Worm (Caenorhabditis elegans) whole organism, dauer: Measurements from ENCODE around the gene srt-30.

Source experiments
- unc-62 ChIP-seq: sonication (generic microtip); optimal IDR thresholded peaks from 2 replicates; lab custom pipeline; 2017; ENCODE audit warnings: missing biosample characterization, missing genetic modification reagents, missing genetic modification characterization

The srt-30 gene

DNA sequence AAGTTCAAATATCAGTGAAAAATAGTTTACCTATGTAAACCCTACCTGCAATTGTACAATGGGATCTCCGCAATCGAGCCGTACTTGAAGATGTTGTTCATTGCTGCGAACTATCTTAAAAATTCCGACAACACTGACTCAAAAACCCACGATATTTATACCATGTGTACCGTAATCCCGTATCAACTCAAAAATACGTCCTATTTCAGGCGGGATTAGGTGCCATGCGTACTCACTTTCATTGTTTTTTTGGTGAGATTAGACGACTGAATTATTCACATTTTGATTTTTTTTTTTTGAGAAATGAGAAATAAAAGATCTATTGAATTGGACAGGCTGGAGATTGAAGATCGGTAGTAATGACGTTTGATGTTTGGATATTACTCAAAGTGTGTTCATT, at the start of gene srt-30:
TSS of gene srt-30 (minus strand) at position 101 of the 400 bp plus-strand sequence.
- TF ChIP-seq unc-62 (GFP tag; lab: Kevin White, UChicago) = no peak

DNA sequence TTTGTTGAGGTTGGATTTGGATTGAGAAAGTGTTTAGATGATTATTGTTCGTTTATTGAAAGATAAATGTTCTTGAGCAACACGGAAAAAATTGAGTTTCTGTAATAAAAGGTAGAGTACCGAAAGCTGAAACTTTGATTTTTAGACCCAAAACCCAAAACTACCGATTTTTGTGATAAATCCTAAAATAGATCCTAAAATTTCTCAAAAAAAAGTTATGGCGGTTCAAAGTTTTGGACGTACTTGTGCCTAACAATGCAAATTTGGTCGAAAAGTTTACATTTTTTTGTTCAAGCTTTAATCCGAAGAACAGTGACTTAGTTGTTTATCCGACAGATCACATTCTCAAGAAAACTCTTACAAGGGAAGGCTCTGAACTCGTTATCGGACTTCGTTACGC, 47.0 kb upstream of the srt-30 start, which contains the start of gene nhr-185:
TSS of gene nhr-185 (minus strand) at position 101 of the 400 bp plus-strand sequence.
- TF ChIP-seq unc-62 (GFP tag; lab: Kevin White, UChicago) = no peak

DNA sequence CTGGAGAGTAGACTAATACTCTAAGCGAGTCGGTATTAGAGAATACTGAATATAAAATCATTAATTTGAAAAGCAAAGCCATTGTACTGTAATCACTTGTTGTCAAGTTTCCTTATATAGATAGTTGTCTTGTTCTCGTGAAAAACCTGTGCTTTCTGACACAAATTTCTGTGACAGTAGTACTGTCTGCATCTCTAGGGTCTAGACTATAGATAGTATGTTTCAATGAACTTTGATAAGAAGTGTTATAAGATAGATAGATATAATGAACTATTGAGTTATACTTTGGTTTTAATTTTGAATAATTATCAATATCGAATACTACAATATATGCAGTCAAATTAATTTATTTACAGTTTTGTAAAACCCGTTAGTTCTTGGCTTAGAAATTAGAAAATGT, 43.6 kb upstream of the srt-30 start, which contains the start of gene ugt-32:
TSS of gene ugt-32 (minus strand) at position 82 of the 400 bp plus-strand sequence.
- no peak for TF ChIP-seq unc-62 (GFP tag; lab: Kevin White, UChicago)

- TF ChIP-seq unc-62 (GFP tag; lab: Kevin White, UChicago) = no peak
Observed at ce11 chrV:3841462-3841861, 41.2 kb upstream of the srt-30 start.

- no peak for TF ChIP-seq unc-62 (GFP tag; lab: Kevin White, UChicago)
Observed at ce11 chrV:3832661-3833060, 32.4 kb upstream of the srt-30 start.

DNA sequence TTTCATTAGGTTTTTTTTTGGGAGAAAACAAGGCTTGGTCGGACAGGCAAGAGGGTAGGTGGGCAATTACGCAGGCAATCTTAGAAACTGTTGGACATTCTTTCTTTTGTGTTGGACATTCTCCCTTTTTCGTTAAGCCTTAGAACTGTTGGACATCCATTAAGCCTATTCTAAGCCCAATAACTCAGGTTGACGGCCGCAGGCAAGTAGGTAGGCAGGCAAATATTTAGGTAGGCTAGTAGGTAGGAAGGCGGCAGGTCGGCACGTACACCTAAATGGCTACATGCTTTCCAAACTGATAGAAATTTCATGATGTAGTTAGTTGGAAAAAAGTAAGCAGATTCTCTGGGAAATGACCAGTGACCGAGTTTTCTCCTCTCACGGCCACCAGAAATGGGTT, 31.8 kb upstream of the srt-30 start:
- no peak for TF ChIP-seq unc-62 (GFP tag; lab: Kevin White, UChicago)

- TF ChIP-seq unc-62 (GFP tag; lab: Kevin White, UChicago) = no peak
Observed at ce11 chrV:3831616-3832015, 31.3 kb upstream of the srt-30 start, which contains the start of gene H10D18.5. Gene H10D18.5, minus strand, starts transcription at chrV:3831716.

DNA sequence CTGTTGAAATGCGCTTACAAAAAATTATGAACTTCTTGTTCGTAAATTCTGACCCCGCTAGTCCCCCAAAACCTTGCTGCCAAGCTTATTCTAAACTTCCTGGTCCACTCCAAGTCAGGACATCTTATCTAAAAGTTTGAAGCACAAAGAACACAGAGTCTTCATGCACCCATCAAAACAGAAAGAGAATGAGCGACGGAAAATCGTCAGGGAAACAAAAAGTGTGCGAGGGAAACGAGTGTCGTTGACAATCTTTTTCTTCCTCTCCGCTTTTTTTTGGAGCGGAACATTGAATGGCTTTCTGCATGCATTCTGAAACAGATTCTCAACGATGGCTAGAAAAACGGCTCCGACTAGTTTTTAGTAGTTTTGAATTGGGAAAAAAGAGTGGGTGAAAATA, 24.9 kb upstream of the srt-30 start:
- no peak for TF ChIP-seq unc-62 (GFP tag; lab: Kevin White, UChicago)

DNA sequence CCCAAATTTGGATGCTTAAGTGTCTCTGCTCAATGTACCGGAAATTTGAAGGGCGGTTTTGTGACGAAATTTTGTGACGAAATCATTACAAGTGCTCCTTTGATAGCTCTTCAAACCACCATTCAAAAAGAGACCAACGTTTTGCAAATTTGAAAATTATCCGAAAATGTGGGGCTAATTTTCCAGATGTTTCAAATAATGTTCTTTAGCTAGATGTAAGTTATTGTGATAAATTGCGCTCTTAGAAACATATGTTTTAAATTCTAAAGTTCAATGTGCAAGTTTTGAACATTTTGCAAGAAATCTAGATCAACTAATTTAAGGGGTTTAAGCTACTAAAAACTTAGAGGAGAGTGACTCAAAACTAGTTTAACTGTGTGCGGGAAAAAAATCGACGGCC, 20.6 kb upstream of the srt-30 start:
- no peak for TF ChIP-seq unc-62 (GFP tag; lab: Kevin White, UChicago)

ce11 chrV:3814938-3815337, 14.7 kb upstream of the srt-30 start, which contains the start of gene H10D18.1:
Gene H10D18.1, plus strand, starts transcription at chrV:3815214.
- TF ChIP-seq unc-62 (GFP tag; lab: Kevin White, UChicago) = no peak

DNA sequence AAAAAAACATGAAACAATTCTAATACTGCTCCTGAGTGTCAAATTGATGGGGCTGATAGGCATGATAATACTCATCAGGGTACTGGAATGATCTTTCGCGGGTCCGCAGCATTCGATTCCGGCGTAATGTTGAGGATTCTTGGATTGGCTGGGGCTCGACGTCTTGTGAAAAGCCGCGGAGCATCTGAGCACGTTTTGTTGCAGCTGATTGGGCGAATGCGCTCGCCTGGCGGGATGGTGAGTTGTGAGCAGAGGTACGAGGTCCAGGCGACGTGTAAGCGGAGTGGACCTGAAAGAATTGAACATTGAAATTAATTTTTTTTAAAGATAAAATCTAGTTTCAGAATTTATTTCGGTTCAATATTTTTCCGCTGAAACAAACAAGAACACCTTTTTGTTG, 13.7 kb upstream of the srt-30 start:
- no peak for TF ChIP-seq unc-62 (GFP tag; lab: Kevin White, UChicago)

DNA sequence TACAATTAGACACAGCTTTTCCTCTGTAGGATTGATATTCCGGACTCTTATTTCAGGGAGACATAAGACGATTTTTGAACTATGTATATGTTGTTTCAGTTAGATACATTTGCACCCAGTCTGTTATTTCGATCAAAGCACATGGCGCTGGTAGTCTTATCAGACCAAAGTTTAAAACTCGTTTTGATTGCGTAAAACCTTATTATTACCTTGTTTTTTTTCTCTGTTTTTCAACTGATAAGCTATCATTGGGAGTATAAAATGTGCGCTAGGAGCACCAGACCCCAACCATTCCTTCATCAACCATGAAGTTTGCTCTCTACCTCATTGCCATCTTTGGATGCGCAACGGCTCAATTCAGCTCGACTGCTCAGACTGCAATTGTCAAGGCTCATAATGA, 12.0 kb upstream of the srt-30 start, which contains the start of gene scl-12:
TSS of gene scl-12 (plus strand) at position 301 of the 400 bp plus-strand sequence.
- TF ChIP-seq unc-62 (GFP tag; lab: Kevin White, UChicago) = no peak

- TF ChIP-seq unc-62 (GFP tag; lab: Kevin White, UChicago) = no peak
Observed at ce11 chrV:3811541-3811940, 11.3 kb upstream of the srt-30 start, which contains the start of gene scl-13. Gene scl-13, minus strand, starts transcription at chrV:3811641.

ce11 chrV:3810035-3810434, 9.8 kb upstream of the srt-30 start:
- TF ChIP-seq unc-62 (GFP tag; lab: Kevin White, UChicago) = no peak

DNA sequence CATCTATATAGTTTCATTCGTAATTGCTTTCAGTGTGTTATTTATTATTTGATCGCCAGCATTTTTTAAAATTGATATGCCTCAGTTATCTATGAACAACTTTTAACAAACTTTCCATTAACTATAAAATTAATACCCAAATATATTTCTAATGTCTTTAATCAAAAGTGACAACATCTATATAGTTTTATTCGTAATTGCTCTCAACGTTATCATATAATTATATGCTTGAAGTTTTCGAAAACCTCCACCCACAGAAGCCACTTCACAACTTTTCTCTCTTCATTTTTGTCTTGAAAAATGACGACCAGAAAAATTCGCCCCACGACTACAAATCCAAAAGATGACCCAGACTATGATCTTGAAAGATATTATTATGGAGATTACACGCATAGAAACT, 8.1 kb upstream of the srt-30 start, which contains the start of gene srw-6:
TSS of gene srw-6 (plus strand) at position 301 of the 400 bp plus-strand sequence.
- no peak for TF ChIP-seq unc-62 (GFP tag; lab: Kevin White, UChicago)

DNA sequence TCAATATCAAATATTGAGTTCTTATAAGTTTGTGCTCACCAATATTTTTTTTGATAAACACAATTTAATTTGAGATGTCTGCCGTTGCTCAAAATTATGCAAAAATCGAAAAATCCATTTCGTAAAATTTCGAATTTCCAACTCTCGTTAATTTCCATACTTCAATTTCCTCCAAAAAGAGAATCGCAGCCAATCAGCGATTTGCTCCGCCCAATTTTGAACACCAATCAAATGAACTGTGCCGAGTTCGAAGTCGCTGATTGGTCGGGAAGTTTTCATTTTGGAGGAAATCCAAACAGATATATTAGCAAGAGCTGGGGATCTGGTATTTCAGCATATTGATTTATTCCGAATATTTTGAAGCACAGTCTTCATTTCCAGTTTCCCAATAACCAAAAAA, 7.6 kb upstream of the srt-30 start:
- no peak for TF ChIP-seq unc-62 (GFP tag; lab: Kevin White, UChicago)

DNA sequence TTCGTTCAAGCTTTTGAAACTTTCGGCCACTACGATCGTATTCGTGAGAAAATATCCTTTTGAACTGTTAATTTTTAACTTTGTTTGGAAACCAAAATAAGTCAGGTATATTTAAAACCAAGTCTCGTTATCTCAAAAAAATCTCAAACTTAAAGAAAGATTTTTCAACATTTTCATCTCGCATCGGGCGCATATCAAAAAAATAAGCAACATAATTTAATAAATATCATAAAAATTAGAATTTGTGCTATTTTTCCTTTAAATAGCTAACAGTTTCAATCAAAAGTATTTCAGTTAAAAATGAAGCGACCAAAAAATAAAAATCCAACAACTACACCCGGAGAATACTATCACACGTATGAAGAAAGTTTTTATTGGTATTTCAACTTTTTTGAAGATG, 5.7 kb upstream of the srt-30 start, which contains the start of gene srw-7:
TSS of gene srw-7 (plus strand) at position 301 of the 400 bp plus-strand sequence.
- no peak for TF ChIP-seq unc-62 (GFP tag; lab: Kevin White, UChicago)
